Worm (Caenorhabditis elegans) whole organism, L4 larva: ENCODE data around the gene vha-3.

Source experiments
- D1046.2 ChIP-seq: fragments of 200-800 bp; sonication (Bioruptor generic); IDR thresholded peaks from 2 replicates; pipeline ENCODE4 v1.3.6; 2022; ENCODE audit warnings: missing genetic modification characterization, missing compliant biosample characterization
- F49E8.2 ChIP-seq: sonication (generic microtip); optimal IDR thresholded peaks from 2 replicates; lab custom pipeline; 2016; ENCODE audit warnings: missing compliant biosample characterization, mild to moderate bottlenecking, missing genetic modification characterization, borderline replicate concordance
- T26A8.4 ChIP-seq: fragments of 200-800 bp; sonication (Bioruptor generic); IDR thresholded peaks from 2 replicates; pipeline ENCODE4 v1.3.6; 2022; ENCODE audit warnings: missing genetic modification characterization, missing compliant biosample characterization
- ZK337.2 ChIP-seq: fragments of 200-800 bp; sonication (Bioruptor generic); IDR thresholded peaks from 2 replicates; pipeline ENCODE4 v1.3.6; 2022; ENCODE audit warnings: missing genetic modification reagents, missing genetic modification characterization, missing compliant biosample characterization
- aha-1 ChIP-seq: fragments of 150-350 bp; peaks from one replicate; lab custom pipeline; 2014; ENCODE audit warnings: missing biosample characterization, missing genetic modification characterization
- ceh-62 ChIP-seq: sonication (generic microtip); optimal IDR thresholded peaks from 2 replicates; lab custom pipeline; 2017; ENCODE audit warnings: missing biosample characterization, missing genetic modification characterization
- ces-1 ChIP-seq: fragments of 150-350 bp; sonication (generic microtip); optimal IDR thresholded peaks from 4 replicates; lab custom pipeline; 2014; ENCODE audit warnings: missing biosample characterization, missing genetic modification reagents, missing genetic modification characterization
- daf-16 ChIP-seq, 3 experiments: sonication (generic microtip); optimal IDR thresholded peaks; 2 replicates each; lab custom pipeline; 2016 to 2017; ENCODE audit warnings: missing genetic modification characterization in 3 of 3, missing genetic modification reagents in 3 of 3, mild to moderate bottlenecking in 2 of 3, missing compliant biosample characterization in 2 of 3, missing biosample characterization in 1 of 3, moderate library complexity in 1 of 3
- daf-8 ChIP-seq: fragments of 200-800 bp; sonication (Bioruptor generic); IDR thresholded peaks from 2 replicates; pipeline ENCODE4 v1.3.6; 2022; ENCODE audit warnings: missing genetic modification characterization, missing compliant biosample characterization
- dmd-6 ChIP-seq: fragments of 200-800 bp; sonication (Bioruptor generic); IDR thresholded peaks from 2 replicates; pipeline ENCODE4 v1.3.6; 2022; ENCODE audit warnings: missing genetic modification reagents, missing genetic modification characterization, missing compliant biosample characterization
- dmd-9 ChIP-seq: fragments of 200-800 bp; sonication (Bioruptor generic); IDR thresholded peaks from 2 replicates; pipeline ENCODE4 v1.3.6; 2022; ENCODE audit warnings: missing genetic modification reagents, missing genetic modification characterization, missing compliant biosample characterization
- dpl-1 ChIP-seq: fragments of 150-350 bp; optimal IDR thresholded peaks from 2 replicates; lab custom pipeline; 2014; ENCODE audit warnings: missing biosample characterization, missing genetic modification reagents, missing genetic modification characterization
- duxl-1 ChIP-seq: sonication (generic microtip); optimal IDR thresholded peaks from 2 replicates; lab custom pipeline; 2016; ENCODE audit warnings: mild to moderate bottlenecking, missing genetic modification characterization, moderate library complexity, missing compliant biosample characterization; ENCODE audit not compliant: poor library complexity
- dve-1 ChIP-seq: sonication (generic microtip); optimal IDR thresholded peaks from 2 replicates; lab custom pipeline; 2017; ENCODE audit warnings: antibody characterized with exemption, mild to moderate bottlenecking, missing genetic modification characterization, missing compliant biosample characterization; ENCODE audit not compliant: insufficient read depth
- egl-27 ChIP-seq: sonication (generic microtip); optimal IDR thresholded peaks from 3 replicates; lab custom pipeline; 2017; ENCODE audit warnings: missing biosample characterization, missing genetic modification reagents, missing genetic modification characterization
- egl-43 ChIP-seq: fragments of 200-800 bp; sonication (Bioruptor generic); IDR thresholded peaks from 2 replicates; pipeline ENCODE4 v1.3.6; 2022; ENCODE audit warnings: missing genetic modification reagents, missing genetic modification characterization, missing compliant biosample characterization
- fkh-10 ChIP-seq: fragments of 150-350 bp; optimal IDR thresholded peaks from 2 replicates; lab custom pipeline; 2014; ENCODE audit warnings: missing biosample characterization, missing genetic modification reagents, missing genetic modification characterization
- gei-8 ChIP-seq: fragments of 200-800 bp; sonication (Bioruptor generic); optimal IDR thresholded peaks from 2 replicates; lab custom pipeline; 2018; ENCODE audit warnings: mild to moderate bottlenecking, missing genetic modification characterization, missing compliant biosample characterization
- lin-38 ChIP-seq: fragments of 200-800 bp; sonication (Bioruptor generic); IDR thresholded peaks from 2 replicates; pipeline ENCODE4 v1.3.6; 2022; ENCODE audit warnings: missing genetic modification reagents, missing genetic modification characterization, missing compliant biosample characterization
- lsy-2 ChIP-seq, 2 experiments: fragments of 150-350 bp in 1 of 2; sonication (generic microtip) in 1 of 2; optimal IDR thresholded peaks; 2 replicates each; lab custom pipeline; 2014 to 2017; ENCODE audit warnings: missing biosample characterization in 2 of 2, missing genetic modification characterization in 2 of 2
- mdt-29 ChIP-seq: fragments of 200-800 bp; sonication (Bioruptor generic); IDR thresholded peaks from 2 replicates; pipeline ENCODE4 v1.3.6; 2022; ENCODE audit warnings: missing genetic modification reagents, missing genetic modification characterization, missing compliant biosample characterization
- mep-1 ChIP-seq: fragments of 150-350 bp; sonication (generic microtip); optimal IDR thresholded peaks from 3 replicates; lab custom pipeline; 2014; ENCODE audit warnings: missing biosample characterization, missing genetic modification characterization
- nhr-102 ChIP-seq: sonication (generic microtip); optimal IDR thresholded peaks from 2 replicates; lab custom pipeline; 2016; ENCODE audit warnings: mild to moderate bottlenecking, missing genetic modification characterization, moderate library complexity, missing compliant biosample characterization
- nhr-25 ChIP-seq: sonication (generic microtip); optimal IDR thresholded peaks from 2 replicates; lab custom pipeline; 2017; ENCODE audit warnings: missing genetic modification characterization, mild to moderate bottlenecking, missing compliant biosample characterization, antibody characterized with exemption, moderate library complexity, borderline replicate concordance; ENCODE audit not compliant: insufficient read depth
- nhr-76 ChIP-seq: fragments of 150-350 bp; optimal IDR thresholded peaks from 2 replicates; lab custom pipeline; 2014; ENCODE audit warnings: missing biosample characterization, missing genetic modification characterization
- nhr-77 ChIP-seq: fragments of 150-350 bp; optimal IDR thresholded peaks from 2 replicates; lab custom pipeline; 2014; ENCODE audit warnings: missing biosample characterization, missing genetic modification characterization
- set-16 ChIP-seq: fragments of 200-800 bp; sonication (Bioruptor generic); IDR thresholded peaks from 2 replicates; pipeline ENCODE4 v1.3.6; 2022; ENCODE audit warnings: missing genetic modification reagents, missing genetic modification characterization, missing compliant biosample characterization
- spr-1 ChIP-seq: sonication (generic microtip); optimal IDR thresholded peaks from 2 replicates; lab custom pipeline; 2016; ENCODE audit warnings: mild to moderate bottlenecking, missing genetic modification characterization, missing compliant biosample characterization
- spr-3 ChIP-seq: fragments of 200-800 bp; sonication (Bioruptor generic); optimal IDR thresholded peaks from 2 replicates; lab custom pipeline; 2018; ENCODE audit warnings: mild to moderate bottlenecking, missing genetic modification characterization, missing compliant biosample characterization
- tra-1 ChIP-seq: fragments of 200-800 bp; sonication (Bioruptor generic); IDR thresholded peaks from 2 replicates; pipeline ENCODE4 v1.3.6; 2022; ENCODE audit warnings: missing genetic modification reagents, missing genetic modification characterization, missing compliant biosample characterization
- unc-130 ChIP-seq: sonication (generic microtip); optimal IDR thresholded peaks from 2 replicates; lab custom pipeline; 2016; ENCODE audit warnings: missing genetic modification reagents, missing genetic modification characterization, missing compliant biosample characterization
- unc-62 ChIP-seq, 3 experiments: fragments of 150-350 bp in 1 of 3; sonication (generic microtip); optimal IDR thresholded peaks in 2 of 3; peaks in 1 of 3; 1 replicate in 1 of 3; 2 replicates in 2 of 3; lab custom pipeline; 2014 to 2017; ENCODE audit warnings: missing biosample characterization in 3 of 3, missing genetic modification characterization in 3 of 3, missing genetic modification reagents in 3 of 3, missing genotype in 1 of 3

The vha-3 gene

ce11 chrIV:2315545-2315995 is at the start of gene vha-3:
TSS of gene vha-3 (minus strand) at chrIV:2315945.
- TF ChIP-seq nhr-25 (tag; lab: Kevin White, UChicago) (no peak), spr-3 (GFP tag; lab: Kevin White, UChicago) (peak; percentile 42), unc-130 (GFP tag; lab: Kevin White, UChicago) (no peak), egl-43 (peak; percentile 59; the same call in 1 of the 2 replicates), set-16 (GFP tag; lab: Robert Waterston, UW) (peak; percentile 46; the same call in 1 of the 2 replicates), egl-27 (no peak), D1046.2 (GFP tag; lab: Robert Waterston, UW) (0 out of 2 replicates have a peak, but pooled peaks have one; percentile 45), unc-62 (GFP tag; optimal IDR thresholded peaks at IDR 0.05 in 1 of 2; lab: Kevin White, UChicago) (no peak), unc-62 (tag; optimal IDR thresholded peaks at IDR 0.05; lab: Kevin White, UChicago) (no peak), gei-8 (peak; percentile 8), aha-1 (peak; percentile 62)
- TF ChIP-seq, all 104 proteins: peak for 6

DNA sequence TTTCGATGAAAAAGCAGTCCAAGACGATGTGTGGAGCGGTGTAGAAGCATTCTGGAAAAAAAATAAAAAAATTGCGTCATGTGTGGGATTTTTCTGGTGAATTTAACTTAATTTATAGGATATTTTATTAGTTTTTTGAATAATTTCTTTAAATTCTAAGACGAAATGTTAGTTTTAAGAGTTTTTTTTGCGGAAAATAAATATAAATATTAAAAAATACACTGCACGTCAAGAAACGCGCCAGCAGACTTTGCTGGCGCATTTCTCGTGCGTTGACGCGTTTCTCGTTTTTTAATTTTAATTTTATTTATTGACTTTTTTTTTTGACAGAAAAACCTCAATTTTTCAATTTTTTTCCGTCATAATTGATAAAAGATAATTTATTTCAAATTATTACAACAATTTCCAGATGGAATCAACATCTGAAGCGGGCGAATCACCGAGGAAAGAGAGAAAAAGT is 33.1 kb upstream of the vha-3 start, which contains the start of the genes ppgn-1 and tftc-1:
Gene ppgn-1 (minus strand): TSS at position 51 of the 460 bp plus-strand sequence.
Gene tftc-1 (plus strand): TSS at position 410 of the 460 bp plus-strand sequence.
- TF ChIP-seq fkh-10 (peak; percentile 20), ceh-62 (tag; lab: Kevin White, UChicago) (no peak), F49E8.2 (tag; lab: Kevin White, UChicago) (no peak), tra-1 (no peak), daf-16 (GFP tag; optimal IDR thresholded peaks at IDR 0.05; lab: Kevin White, UChicago) (peak in 1 of 2 experiments; percentile 5), daf-16 (tag; optimal IDR thresholded peaks at IDR 0.05; lab: Kevin White, UChicago) (no peak), mep-1 (peak; percentile 62), daf-8 (GFP tag; lab: Robert Waterston, UW) (no peak), dve-1 (peak; percentile 51), duxl-1 (peak; percentile 43), nhr-102 (tag; lab: Kevin White, UChicago) (peak; percentile 33), dmd-6 (GFP tag; lab: Robert Waterston, UW) (no peak), nhr-76 (tag; lab: Kevin White, UChicago) (no peak), dpl-1 (GFP tag; lab: Kevin White, UChicago) (peak; percentile 68), egl-43 (no peak), spr-1 (tag; lab: Kevin White, UChicago) (peak; percentile 5), T26A8.4 (GFP tag; lab: Robert Waterston, UW) (no peak), dmd-9 (GFP tag; lab: Robert Waterston, UW) (no peak), lin-38 (GFP tag; lab: Robert Waterston, UW) (peak; percentile 72), lsy-2 (tag; optimal IDR thresholded peaks at IDR 0.05; lab: Kevin White, UChicago) (peak in 1 of 2 experiments; percentile 86)
- TF ChIP-seq, all 104 proteins: peak for 10

ce11 chrIV:2334012-2334411 is 18.3 kb upstream of the vha-3 start:
- TF ChIP-seq ZK337.2 (GFP tag; lab: Robert Waterston, UW) (0 out of 2 replicates have a peak, but pooled peaks have one; percentile 21), lsy-2 (tag; optimal IDR thresholded peaks at IDR 0.05; lab: Kevin White, UChicago) (peak in 1 of 2 experiments; percentile 37), nhr-25 (tag; lab: Kevin White, UChicago) (no peak)

DNA sequence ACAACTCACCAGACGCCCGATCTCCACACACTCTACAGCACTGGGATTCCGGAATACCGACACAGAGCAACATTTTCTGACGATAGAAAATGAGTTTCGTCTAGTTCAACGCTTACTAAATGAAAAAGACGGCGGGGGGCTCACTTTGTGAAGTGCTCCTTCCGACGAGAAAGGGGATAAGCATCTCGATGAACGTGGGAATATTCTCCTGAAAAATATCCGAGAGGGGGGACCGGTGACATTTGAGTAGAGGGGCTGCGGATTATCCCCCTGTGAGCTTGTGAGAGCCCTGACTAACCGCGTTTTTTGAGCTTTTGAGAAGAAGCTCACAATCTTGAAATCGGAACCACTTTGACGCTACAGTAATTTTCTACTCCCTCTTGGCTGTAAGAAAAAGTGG is 13.8 kb upstream of the vha-3 start, which contains the start of gene nhr-236:
Gene nhr-236 (minus strand): TSS at position 101 of the 400 bp plus-strand sequence.
- TF ChIP-seq nhr-77 (tag; lab: Kevin White, UChicago) (no peak), aha-1 (peak; percentile 27), mdt-29 (GFP tag; lab: Robert Waterston, UW) (no peak), ces-1 (GFP tag; lab: Kevin White, UChicago) (no peak)
